Worm (Caenorhabditis elegans) whole organism, young adult: ENCODE measurements around the gene algn-1.

ENCODE experiments used
- B0035.1 ChIP-seq: sonication (generic microtip); optimal IDR thresholded peaks from 2 replicates; lab custom pipeline; 2016; ENCODE audit warnings: missing genetic modification characterization, mild to moderate bottlenecking, missing compliant biosample characterization, missing genotype, missing genetic modification reagents
- C17E4.6 ChIP-seq: fragments of 200-800 bp; sonication (Bioruptor generic); IDR thresholded peaks from 2 replicates; pipeline ENCODE4 v1.3.6; 2022; ENCODE audit warnings: missing genetic modification reagents, missing genetic modification characterization, missing compliant biosample characterization
- D2030.7 ChIP-seq: fragments of 200-800 bp; sonication (Bioruptor generic); IDR thresholded peaks from 2 replicates; pipeline ENCODE4 v1.3.6; 2022; ENCODE audit warnings: missing genetic modification reagents, missing genetic modification characterization, missing compliant biosample characterization
- F22D6.2 ChIP-seq: sonication (generic microtip); optimal IDR thresholded peaks from 2 replicates; lab custom pipeline; 2016; ENCODE audit warnings: mild to moderate bottlenecking, missing genetic modification characterization, missing compliant biosample characterization
- F23B12.7 ChIP-seq: sonication (generic microtip); optimal IDR thresholded peaks from 2 replicates; lab custom pipeline; 2017; ENCODE audit warnings: missing genetic modification characterization, mild to moderate bottlenecking, missing compliant biosample characterization, antibody characterized with exemption, moderate library complexity; ENCODE audit not compliant: insufficient read depth
- F49E8.2 ChIP-seq: sonication (generic microtip); optimal IDR thresholded peaks from 3 replicates; lab custom pipeline; 2017; ENCODE audit warnings: missing genetic modification characterization, mild to moderate bottlenecking, missing compliant biosample characterization, antibody characterized with exemption, moderate library complexity; ENCODE audit not compliant: insufficient read depth
- F55B11.4 ChIP-seq: sonication (generic microtip); optimal IDR thresholded peaks from 2 replicates; lab custom pipeline; 2016; ENCODE audit warnings: missing compliant biosample characterization, missing genetic modification characterization, borderline replicate concordance; ENCODE audit not compliant: insufficient read depth
- F57C9.4 ChIP-seq: sonication (generic microtip); optimal IDR thresholded peaks from 2 replicates; lab custom pipeline; 2017; ENCODE audit warnings: mild to moderate bottlenecking, missing genetic modification characterization, missing compliant biosample characterization
- Y53G8AR.9 ChIP-seq: fragments of 200-800 bp; sonication (Bioruptor generic); conservative IDR thresholded peaks from 2 replicates; pipeline ENCODE4 v1.3.6; 2022; ENCODE audit warnings: missing genetic modification reagents, missing genetic modification characterization, missing compliant biosample characterization
- aptf-2 ChIP-seq: fragments of 200-800 bp; sonication (Bioruptor generic); conservative IDR thresholded peaks from 2 replicates; pipeline ENCODE4 v1.3.6; 2022; ENCODE audit warnings: missing genetic modification reagents, missing genetic modification characterization, missing compliant biosample characterization
- aptf-3 ChIP-seq: fragments of 200-800 bp; sonication (Bioruptor generic); IDR thresholded peaks from 2 replicates; pipeline ENCODE4 v1.3.6; 2022; ENCODE audit warnings: missing genetic modification characterization, missing compliant biosample characterization
- attf-3 ChIP-seq: fragments of 200-800 bp; sonication (Bioruptor generic); conservative IDR thresholded peaks from 2 replicates; pipeline ENCODE4 v1.3.6; 2022; ENCODE audit warnings: missing genetic modification reagents, missing genetic modification characterization, missing compliant biosample characterization
- attf-6 ChIP-seq: fragments of 200-800 bp; sonication (Bioruptor generic); IDR thresholded peaks from 2 replicates; pipeline ENCODE4 v1.3.6; 2022; ENCODE audit warnings: missing genetic modification reagents, missing genetic modification characterization, missing compliant biosample characterization
- ccch-3 ChIP-seq: fragments of 200-800 bp; sonication (Bioruptor generic); optimal IDR thresholded peaks from 2 replicates; lab custom pipeline; 2018; ENCODE audit warnings: mild to moderate bottlenecking, missing genetic modification characterization, missing compliant biosample characterization
- ceh-27 ChIP-seq: fragments of 200-800 bp; sonication (Bioruptor generic); optimal IDR thresholded peaks from 2 replicates; lab custom pipeline; 2018; ENCODE audit warnings: mild to moderate bottlenecking, missing genetic modification characterization, moderate library complexity, missing compliant biosample characterization
- ceh-58 ChIP-seq: fragments of 200-800 bp; sonication (Bioruptor generic); IDR thresholded peaks from 2 replicates; pipeline ENCODE4 v1.3.6; 2022; ENCODE audit warnings: missing genetic modification characterization, missing compliant biosample characterization
- ceh-91 ChIP-seq: fragments of 200-800 bp; sonication (Bioruptor generic); IDR thresholded peaks from 2 replicates; pipeline ENCODE4 v1.3.6; 2022; ENCODE audit warnings: missing genetic modification reagents, missing genetic modification characterization, missing compliant biosample characterization
- chd-7 ChIP-seq: sonication (generic microtip); optimal IDR thresholded peaks from 2 replicates; lab custom pipeline; 2016; ENCODE audit warnings: mild to moderate bottlenecking, missing genetic modification characterization, moderate library complexity, missing compliant biosample characterization
- dpff-1 ChIP-seq: sonication (generic microtip); optimal IDR thresholded peaks from 2 replicates; lab custom pipeline; 2017; ENCODE audit warnings: mild to moderate bottlenecking, missing genetic modification characterization, missing compliant biosample characterization
- efl-1 ChIP-seq: fragments of 150-350 bp; optimal IDR thresholded peaks from 2 replicates; lab custom pipeline; 2014; ENCODE audit warnings: missing biosample characterization, missing genetic modification reagents, missing genetic modification characterization
- egl-18 ChIP-seq: fragments of 200-800 bp; sonication (Bioruptor generic); IDR thresholded peaks from 2 replicates; pipeline ENCODE4 v1.3.6; 2022; ENCODE audit warnings: missing genetic modification reagents, missing genetic modification characterization, missing compliant biosample characterization
- egrh-3 ChIP-seq: fragments of 200-800 bp; sonication (Bioruptor generic); IDR thresholded peaks from 2 replicates; pipeline ENCODE4 v1.3.6; 2022; ENCODE audit warnings: missing genetic modification reagents, missing genetic modification characterization, missing compliant biosample characterization
- gei-17 ChIP-seq: fragments of 200-800 bp; sonication (Bioruptor generic); optimal IDR thresholded peaks from 2 replicates; lab custom pipeline; 2018; ENCODE audit warnings: mild to moderate bottlenecking, missing genetic modification characterization, missing compliant biosample characterization
- hmg-20 ChIP-seq: fragments of 200-800 bp; sonication (Bioruptor generic); IDR thresholded peaks from 2 replicates; pipeline ENCODE4 v1.3.6; 2022; ENCODE audit warnings: missing genetic modification reagents, missing genetic modification characterization, missing compliant biosample characterization
- let-526 ChIP-seq: fragments of 200-800 bp; sonication (Bioruptor generic); IDR thresholded peaks from 2 replicates; pipeline ENCODE4 v1.3.6; 2022; ENCODE audit warnings: missing genetic modification reagents, missing genetic modification characterization, missing compliant biosample characterization
- lin-40 ChIP-seq: sonication (generic microtip); optimal IDR thresholded peaks from 2 replicates; lab custom pipeline; 2016; ENCODE audit warnings: missing genetic modification characterization, mild to moderate bottlenecking, missing compliant biosample characterization, missing genotype, missing genetic modification reagents
- lin-54 ChIP-seq: fragments of 200-800 bp; sonication (Bioruptor generic); optimal IDR thresholded peaks from 2 replicates; lab custom pipeline; 2018; ENCODE audit warnings: mild to moderate bottlenecking, missing genetic modification characterization, missing compliant biosample characterization
- lir-1 ChIP-seq: fragments of 200-800 bp; sonication (Bioruptor generic); conservative IDR thresholded peaks from 2 replicates; pipeline ENCODE4 v1.3.6; 2022; ENCODE audit warnings: missing genetic modification reagents, missing genetic modification characterization, missing compliant biosample characterization
- lsl-1 ChIP-seq: fragments of 200-800 bp; sonication (Bioruptor generic); optimal IDR thresholded peaks from 2 replicates; lab custom pipeline; 2018; ENCODE audit warnings: mild to moderate bottlenecking, missing genetic modification characterization, moderate library complexity, missing compliant biosample characterization
- madf-8 ChIP-seq: fragments of 200-800 bp; sonication (Bioruptor generic); conservative IDR thresholded peaks from 2 replicates; pipeline ENCODE4 v1.3.6; 2022; ENCODE audit warnings: missing genetic modification reagents, missing genetic modification characterization, missing compliant biosample characterization
- nfyb-1 ChIP-seq: fragments of 200-800 bp; sonication (Bioruptor generic); IDR thresholded peaks from 2 replicates; pipeline ENCODE4 v1.3.6; 2022; ENCODE audit warnings: missing genetic modification reagents, missing genetic modification characterization, missing compliant biosample characterization
- nhr-80 ChIP-seq: sonication (generic microtip); optimal IDR thresholded peaks from 2 replicates; lab custom pipeline; 2016; ENCODE audit warnings: missing genetic modification characterization, missing compliant biosample characterization
- nhr-90 ChIP-seq: sonication (generic microtip); optimal IDR thresholded peaks from 2 replicates; lab custom pipeline; 2016; ENCODE audit warnings: missing genotype, mild to moderate bottlenecking, missing genetic modification characterization, missing compliant biosample characterization
- rpc-1 ChIP-seq, 2 experiments: fragments of 150-350 bp in 1 of 2; sonication (generic microtip) in 1 of 2; optimal IDR thresholded peaks; 2 replicates each; lab custom pipeline; 2014 to 2018; ENCODE audit warnings: missing biosample characterization in 1 of 2, missing genetic modification characterization in 1 of 2, missing genetic modification reagents in 1 of 2, missing genotype in 1 of 2
- snpc-4 ChIP-seq, 5 experiments: fragments of 150-350 bp in 1 of 5; sonication (generic microtip) in 4 of 5; optimal IDR thresholded peaks; 2 replicates each; lab custom pipeline; 2014 to 2018; ENCODE audit warnings: missing genetic modification characterization in 5 of 5, missing biosample characterization in 3 of 5, antibody characterized with exemption in 2 of 5, mild to moderate bottlenecking in 2 of 5, missing compliant biosample characterization in 2 of 5, missing genotype in 2 of 5, moderate library complexity in 2 of 5, missing genetic modification reagents in 1 of 5
- sptf-2 ChIP-seq: fragments of 200-800 bp; sonication (Bioruptor generic); optimal IDR thresholded peaks from 2 replicates; lab custom pipeline; 2018; ENCODE audit warnings: mild to moderate bottlenecking, missing genetic modification characterization, missing compliant biosample characterization
- unc-62 ChIP-seq: fragments of 150-350 bp; optimal IDR thresholded peaks from 2 replicates; lab custom pipeline; 2014; ENCODE audit warnings: missing biosample characterization, missing genetic modification reagents, missing genetic modification characterization
- zfh-2 ChIP-seq: fragments of 200-800 bp; sonication (Bioruptor generic); conservative IDR thresholded peaks from 2 replicates; pipeline ENCODE4 v1.3.6; 2022; ENCODE audit warnings: missing genetic modification reagents, missing genetic modification characterization, missing compliant biosample characterization
- ztf-18 ChIP-seq: sonication (generic microtip); optimal IDR thresholded peaks from 2 replicates; lab custom pipeline; 2016; ENCODE audit warnings: missing genotype, mild to moderate bottlenecking, missing genetic modification characterization, missing compliant biosample characterization
- ztf-3 ChIP-seq: fragments of 200-800 bp; sonication (Bioruptor generic); optimal IDR thresholded peaks from 2 replicates; lab custom pipeline; 2018; ENCODE audit warnings: mild to moderate bottlenecking, missing genetic modification characterization, missing compliant biosample characterization

Gene algn-1

ce11 chrIII:6453665-6454064 lies 6.3 kb upstream of the algn-1 start (continued):
- TF ChIP-seq F22D6.2 (tag; lab: Kevin White, UChicago) (no peak), F23B12.7 (peak; percentile 49), aptf-3 (GFP tag; lab: Robert Waterston, UW) (no peak), lsl-1 (GFP tag; lab: Kevin White, UChicago) (peak; percentile 65), egrh-3 (GFP tag; lab: Robert Waterston, UW) (peak; percentile 43; the same call in 1 of the 2 replicates), C17E4.6 (no peak), nfyb-1 (GFP tag; lab: Robert Waterston, UW) (no peak), hmg-20 (GFP tag; lab: Robert Waterston, UW) (no peak), madf-8 (no peak), Y53G8AR.9 (peak; percentile 55; the same call in 1 of the 2 replicates), ztf-3 (no peak), ccch-3 (GFP tag; lab: Kevin White, UChicago) (no peak), ceh-58 (GFP tag; lab: Robert Waterston, UW) (no peak), attf-6 (GFP tag; lab: Robert Waterston, UW) (peak; percentile 21; the same call in 1 of the 2 replicates), F49E8.2 (tag; lab: Kevin White, UChicago) (peak; percentile 42), snpc-4 (GFP tag; optimal IDR thresholded peaks at IDR 0.05; lab: Kevin White, UChicago) (peak; percentile 48), snpc-4 (tag; optimal IDR thresholded peaks at IDR 0.05; lab: Kevin White, UChicago) (peak; percentile 14 to 62 (median 31)), ztf-18 (peak; percentile 94), ceh-27 (GFP tag; lab: Kevin White, UChicago) (peak; percentile 63), lin-54 (GFP tag; lab: Kevin White, UChicago) (peak; percentile 70), D2030.7 (GFP tag; lab: Robert Waterston, UW) (peak; percentile 67), efl-1 (GFP tag; lab: Kevin White, UChicago) (peak; percentile 46), lin-40 (tag; lab: Kevin White, UChicago) (peak; percentile 52), nhr-80 (peak; percentile 82), F57C9.4 (tag; lab: Kevin White, UChicago) (no peak), ceh-91 (GFP tag; lab: Robert Waterston, UW) (peak; percentile 55; the same call in 1 of the 2 replicates), attf-3 (GFP tag; lab: Robert Waterston, UW) (0 out of 2 replicates have a peak, but pooled peaks have one; percentile 26), F55B11.4 (no peak)

- no peak for TF ChIP-seq F57C9.4 (tag; lab: Kevin White, UChicago)
- TF ChIP-seq nhr-90 (tag; lab: Kevin White, UChicago): no peak
- TF ChIP-seq let-526: no peak
- TF ChIP-seq rpc-1 (optimal IDR thresholded peaks at IDR 0.05; lab: Kevin White, UChicago): no peak
- TF ChIP-seq rpc-1 (tag; optimal IDR thresholded peaks at IDR 0.05; lab: Kevin White, UChicago): no peak
- TF ChIP-seq efl-1 (GFP tag; lab: Kevin White, UChicago): no peak
- TF ChIP-seq chd-7 (tag; lab: Kevin White, UChicago): no peak
- no peak for TF ChIP-seq aptf-2
- TF ChIP-seq egl-18 (GFP tag; lab: Robert Waterston, UW): no peak
- no peak for TF ChIP-seq sptf-2
- TF ChIP-seq lir-1: no peak
- no peak for TF ChIP-seq attf-6 (GFP tag; lab: Robert Waterston, UW)
- no peak for TF ChIP-seq gei-17
- no peak for TF ChIP-seq zfh-2
- no peak for TF ChIP-seq B0035.1 (tag; lab: Kevin White, UChicago)
- no peak for TF ChIP-seq attf-3 (GFP tag; lab: Robert Waterston, UW)
- TF ChIP-seq dpff-1 (tag; lab: Kevin White, UChicago): no peak
- no peak for TF ChIP-seq unc-62 (GFP tag; lab: Kevin White, UChicago)
Measured at ce11 chrIII:6454183-6454582, 5.7 kb upstream of the algn-1 start, which contains the start of gene jhdm-1. jhdm-1 (plus strand) TSS chrIII:6454483.
